Worm (Caenorhabditis elegans) whole organism, mixed stage, embryonic: Measurements from ENCODE around the gene arf-1.

Experiments
- M03D4.4 ChIP-seq: sonication (generic microtip); optimal IDR thresholded peaks from 2 replicates; lab custom pipeline; 2017; ENCODE audit warnings: mild to moderate bottlenecking, missing genetic modification characterization, missing compliant biosample characterization
- bed-3 ChIP-seq: fragments of 200-800 bp; sonication (Bioruptor generic); optimal IDR thresholded peaks from 3 replicates; lab custom pipeline; 2018; ENCODE audit warnings: mild to moderate bottlenecking, missing genetic modification characterization, moderate library complexity, missing compliant biosample characterization
- blmp-1 ChIP-seq: fragments of 150-350 bp; optimal IDR thresholded peaks from 2 replicates; lab custom pipeline; 2014; ENCODE audit warnings: missing biosample characterization, missing genetic modification characterization
- ceh-39 ChIP-seq: fragments of 150-350 bp; optimal IDR thresholded peaks from 2 replicates; lab custom pipeline; 2014; ENCODE audit warnings: missing biosample characterization, missing genetic modification characterization
- ceh-43 ChIP-seq: fragments of 200-800 bp; sonication (Bioruptor generic); optimal IDR thresholded peaks from 2 replicates; lab custom pipeline; 2018; ENCODE audit warnings: mild to moderate bottlenecking, missing genetic modification characterization, moderate library complexity, missing compliant biosample characterization
- ceh-83 ChIP-seq: fragments of 200-800 bp; sonication (Bioruptor generic); optimal IDR thresholded peaks from 2 replicates; lab custom pipeline; 2018; ENCODE audit warnings: mild to moderate bottlenecking, missing genetic modification characterization, missing compliant biosample characterization
- ces-1 ChIP-seq: fragments of 150-350 bp; optimal IDR thresholded peaks from 2 replicates; lab custom pipeline; 2014; ENCODE audit warnings: missing biosample characterization, missing genetic modification reagents, missing genetic modification characterization
- cnd-1 ChIP-seq: fragments of 200-800 bp; sonication (Bioruptor generic); optimal IDR thresholded peaks from 2 replicates; lab custom pipeline; 2018; ENCODE audit warnings: mild to moderate bottlenecking, missing genetic modification characterization, missing compliant biosample characterization
- elt-1 ChIP-seq: sonication (generic microtip); optimal IDR thresholded peaks from 2 replicates; lab custom pipeline; 2017; ENCODE audit warnings: missing genetic modification characterization, mild to moderate bottlenecking, missing compliant biosample characterization, antibody characterized with exemption, moderate library complexity, borderline replicate concordance; ENCODE audit not compliant: insufficient read depth
- elt-3 ChIP-seq: fragments of 150-350 bp; optimal IDR thresholded peaks from 2 replicates; lab custom pipeline; 2014; ENCODE audit warnings: missing biosample characterization, missing genetic modification characterization
- flh-1 ChIP-seq: fragments of 200-800 bp; sonication (Bioruptor generic); optimal IDR thresholded peaks from 2 replicates; lab custom pipeline; 2018; ENCODE audit warnings: mild to moderate bottlenecking, missing genetic modification characterization, moderate library complexity, missing compliant biosample characterization
- ham-2 ChIP-seq: fragments of 200-800 bp; sonication (Bioruptor generic); optimal IDR thresholded peaks from 2 replicates; lab custom pipeline; 2018; ENCODE audit warnings: mild to moderate bottlenecking, missing genetic modification characterization, missing compliant biosample characterization
- hlh-1 ChIP-seq: fragments of 150-350 bp; optimal IDR thresholded peaks from 2 replicates; lab custom pipeline; 2014; ENCODE audit warnings: missing biosample characterization, missing genetic modification reagents, missing genetic modification characterization
- lin-13 ChIP-seq: fragments of 150-350 bp; optimal IDR thresholded peaks from 2 replicates; lab custom pipeline; 2014; ENCODE audit warnings: missing biosample characterization, missing genetic modification characterization
- lsy-2 ChIP-seq: fragments of 150-350 bp; optimal IDR thresholded peaks from 2 replicates; lab custom pipeline; 2014; ENCODE audit warnings: missing biosample characterization, missing genetic modification characterization
- mab-5 ChIP-seq: fragments of 150-350 bp; optimal IDR thresholded peaks from 2 replicates; lab custom pipeline; 2014; ENCODE audit warnings: missing biosample characterization, missing genetic modification characterization
- mep-1 ChIP-seq: fragments of 150-350 bp; optimal IDR thresholded peaks from 2 replicates; lab custom pipeline; 2017; ENCODE audit warnings: missing biosample characterization, missing genetic modification reagents, missing genetic modification characterization, inconsistent platforms
- mls-2 ChIP-seq: sonication (generic microtip); optimal IDR thresholded peaks from 2 replicates; lab custom pipeline; 2016; ENCODE audit warnings: mild to moderate bottlenecking, missing genetic modification characterization, moderate library complexity, missing compliant biosample characterization
- nhr-2 ChIP-seq: fragments of 150-350 bp; optimal IDR thresholded peaks from 2 replicates; lab custom pipeline; 2014; ENCODE audit warnings: missing biosample characterization, missing genetic modification characterization
- nhr-28 ChIP-seq: fragments of 150-350 bp; optimal IDR thresholded peaks from 2 replicates; lab custom pipeline; 2014; ENCODE audit warnings: missing biosample characterization, missing genetic modification characterization
- nhr-76 ChIP-seq: sonication (generic microtip); optimal IDR thresholded peaks from 2 replicates; lab custom pipeline; 2017; ENCODE audit warnings: missing biosample characterization, missing genetic modification characterization
- pha-4 ChIP-seq: fragments of 150-350 bp; optimal IDR thresholded peaks from 2 replicates; lab custom pipeline; 2018; ENCODE audit warnings: missing biosample characterization, missing genetic modification reagents, missing genetic modification characterization
- snpc-4 ChIP-seq: fragments of 150-350 bp; optimal IDR thresholded peaks from 2 replicates; lab custom pipeline; 2014; ENCODE audit warnings: missing biosample characterization, missing genetic modification characterization
- sptf-1 ChIP-seq: sonication (generic microtip); optimal IDR thresholded peaks from 2 replicates; lab custom pipeline; 2017; ENCODE audit warnings: mild to moderate bottlenecking, missing genetic modification characterization, moderate library complexity, missing compliant biosample characterization
- unc-120 ChIP-seq: sonication (generic microtip); optimal IDR thresholded peaks from 2 replicates; lab custom pipeline; 2017; ENCODE audit warnings: missing genetic modification characterization, missing compliant biosample characterization; ENCODE audit not compliant: poor library complexity, severe bottlenecking
- unc-39 ChIP-seq: fragments of 150-350 bp; optimal IDR thresholded peaks from 2 replicates; lab custom pipeline; 2014; ENCODE audit warnings: missing biosample characterization, missing genetic modification characterization
- zip-8 ChIP-seq: fragments of 150-350 bp; optimal IDR thresholded peaks from 2 replicates; lab custom pipeline; 2014; ENCODE audit warnings: missing biosample characterization, missing genetic modification characterization
- ztf-11 ChIP-seq: fragments of 150-350 bp; optimal IDR thresholded peaks from 2 replicates; lab custom pipeline; 2014; ENCODE audit warnings: missing biosample characterization, missing genetic modification characterization

The arf-1 gene

ce11 chrIII:5714230-5714983 lies at the start of gene arf-1:
Gene arf-1, plus strand, starts transcription at chrIII:5714886.
- no peak for TF ChIP-seq cnd-1
- TF ChIP-seq ztf-11, result no peak
- no peak for TF ChIP-seq elt-1 (tag; lab: Kevin White, UChicago)
- TF ChIP-seq lin-13 (tag; lab: Kevin White, UChicago), result no peak
- no peak for TF ChIP-seq flh-1
- no peak for TF ChIP-seq snpc-4
- no peak for TF ChIP-seq mep-1 (tag; lab: Kevin White, UChicago)

ce11 chrIII:5665278-5665677 lies 49.4 kb upstream of the arf-1 start:
- TF ChIP-seq blmp-1 (tag; lab: Kevin White, UChicago), result peak; percentile 91
- TF ChIP-seq lsy-2 (tag; lab: Kevin White, UChicago), result no peak
- TF ChIP-seq nhr-2 (tag; lab: Kevin White, UChicago), result no peak
- TF ChIP-seq nhr-76 (tag; lab: Kevin White, UChicago), result no peak
- TF ChIP-seq pha-4 (tag; lab: Kevin White, UChicago), result peak; percentile 38
- TF ChIP-seq, all 35 proteins: peak for 2

DNA sequence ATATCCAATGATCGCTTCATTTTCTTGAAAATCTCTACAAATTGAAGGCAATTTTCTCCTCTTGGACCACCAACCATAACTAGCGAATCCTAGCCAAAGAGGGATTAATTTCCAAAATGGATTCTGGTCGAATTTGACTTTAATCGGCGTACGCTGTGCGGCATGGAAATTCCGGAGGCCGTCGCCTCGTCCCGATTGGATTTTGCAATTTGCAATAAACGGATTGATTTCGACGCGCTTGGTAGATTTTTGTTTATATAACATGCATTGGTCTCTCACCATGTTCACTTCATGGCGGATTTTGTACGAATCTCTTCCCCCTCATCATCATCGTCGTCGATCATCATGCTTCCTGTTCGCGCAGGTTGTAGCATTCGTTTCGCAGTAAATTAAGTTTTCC lies 49.0 kb upstream of the arf-1 start:
- no peak for TF ChIP-seq bed-3
- TF ChIP-seq ces-1 (GFP tag; lab: Kevin White, UChicago), result peak; percentile 68
- TF ChIP-seq ham-2 (GFP tag; lab: Kevin White, UChicago), result peak; percentile 3
- no peak for TF ChIP-seq elt-3 (tag; lab: Kevin White, UChicago)

- TF ChIP-seq nhr-28, result no peak
- TF ChIP-seq hlh-1 (tag; lab: Kevin White, UChicago), result no peak
- TF ChIP-seq ztf-11, result no peak
- TF ChIP-seq elt-1 (tag; lab: Kevin White, UChicago), result peak; percentile 78
- peak; percentile 63 for TF ChIP-seq mls-2
- TF ChIP-seq ceh-43 (GFP tag; lab: Kevin White, UChicago), result no peak
- TF ChIP-seq ceh-39, result no peak
- no peak for TF ChIP-seq snpc-4
- TF ChIP-seq pha-4 (tag; lab: Kevin White, UChicago), result no peak
- TF ChIP-seq zip-8 (tag; lab: Kevin White, UChicago), result peak; percentile 53
- peak; percentile 19 for TF ChIP-seq cnd-1
- no peak for TF ChIP-seq mab-5
- no peak for TF ChIP-seq nhr-76 (tag; lab: Kevin White, UChicago)
- TF ChIP-seq ham-2 (GFP tag; lab: Kevin White, UChicago), result peak; percentile 62
- TF ChIP-seq lsy-2 (tag; lab: Kevin White, UChicago), result peak; percentile 1
- peak; percentile 29 for TF ChIP-seq sptf-1 (tag; lab: Kevin White, UChicago)
- TF ChIP-seq nhr-2 (tag; lab: Kevin White, UChicago), result peak; percentile 98
Measured at ce11 chrIII:5667952-5668489, 46.7 kb upstream of the arf-1 start.

DNA sequence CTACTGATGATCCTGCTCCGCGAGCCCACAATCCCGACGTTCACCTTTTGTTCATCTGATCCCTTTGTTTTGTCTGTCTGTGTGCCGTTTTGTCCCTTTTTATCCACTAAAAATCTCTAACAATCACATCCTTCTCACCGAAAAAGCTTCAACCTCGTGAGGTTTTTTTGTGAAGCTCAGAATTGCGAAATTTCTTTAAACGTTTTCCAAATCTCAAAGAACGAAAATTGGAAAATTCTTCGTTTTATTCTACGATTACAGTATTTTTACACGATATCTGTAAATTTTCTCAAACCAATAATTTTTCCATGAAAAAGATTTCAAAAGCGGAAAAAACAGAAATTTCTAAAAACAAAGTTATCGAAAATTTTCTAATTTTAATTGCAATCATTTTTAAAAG lies 40.5 kb upstream of the arf-1 start:
- no peak for TF ChIP-seq lsy-2 (tag; lab: Kevin White, UChicago)
- no peak for TF ChIP-seq mep-1 (tag; lab: Kevin White, UChicago)
- TF ChIP-seq ces-1 (GFP tag; lab: Kevin White, UChicago), result no peak
- TF ChIP-seq flh-1, result no peak
- no peak for TF ChIP-seq ceh-39
- no peak for TF ChIP-seq elt-1 (tag; lab: Kevin White, UChicago)
- no peak for TF ChIP-seq ceh-83
- no peak for TF ChIP-seq zip-8 (tag; lab: Kevin White, UChicago)
- TF ChIP-seq M03D4.4 (tag; lab: Kevin White, UChicago), result no peak
- TF ChIP-seq unc-120 (tag; lab: Kevin White, UChicago), result no peak
- no peak for TF ChIP-seq nhr-2 (tag; lab: Kevin White, UChicago)
- no peak for TF ChIP-seq unc-39 (tag; lab: Kevin White, UChicago)
- no peak for TF ChIP-seq pha-4 (tag; lab: Kevin White, UChicago)
- no peak for TF ChIP-seq nhr-28
- TF ChIP-seq mls-2, result no peak
- TF ChIP-seq blmp-1 (tag; lab: Kevin White, UChicago), result no peak
- no peak for TF ChIP-seq elt-3 (tag; lab: Kevin White, UChicago)
- TF ChIP-seq ham-2 (GFP tag; lab: Kevin White, UChicago), result no peak
